Fruit fly (Drosophila melanogaster): ENCODE data around the gene ATPsyngamma.

DNA sequence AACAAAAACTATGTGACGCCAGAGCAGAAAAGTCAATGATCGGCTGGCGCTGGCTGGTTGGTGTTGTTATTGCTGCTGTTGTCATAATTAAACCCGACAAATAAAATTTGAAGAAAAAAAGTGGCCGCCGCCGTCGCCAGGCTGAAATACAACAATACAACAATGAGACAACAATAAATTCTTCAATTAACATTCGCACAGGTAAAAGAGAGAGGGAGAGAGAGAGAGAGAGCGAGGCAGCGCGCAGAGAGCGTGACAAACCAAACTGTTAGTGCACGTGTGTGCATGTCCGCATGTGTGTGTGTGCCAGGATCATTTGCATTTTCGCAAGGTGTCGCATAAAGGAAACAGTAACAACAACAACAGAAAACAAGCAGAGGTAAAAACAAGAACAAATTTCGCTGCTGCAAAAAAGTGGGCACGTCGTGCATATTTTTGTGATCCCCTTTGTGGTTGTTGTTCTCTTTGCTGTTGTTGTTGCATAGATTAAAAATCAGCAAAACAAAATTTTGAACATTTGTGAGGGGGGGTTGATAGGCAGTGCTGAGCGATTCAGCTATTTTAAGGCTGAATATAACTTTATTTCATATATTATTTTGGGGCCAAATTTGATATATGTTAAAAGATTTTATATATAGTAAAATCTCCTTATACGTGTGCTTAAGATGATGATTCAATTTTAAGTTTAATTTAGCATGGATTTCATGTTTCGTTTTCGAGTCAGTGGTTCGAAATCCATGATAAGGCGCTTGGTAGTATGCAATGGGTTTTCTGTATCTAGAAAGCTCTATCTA lies 15.5 kb upstream of the ATPsyngamma start:
- TF ChIP-seq CG7101 (tag; optimal IDR thresholded peaks at IDR 0.05) (no peak), cnc (optimal IDR thresholded peaks at IDR 0.05) (no peak), CG5204 (GFP tag; optimal IDR thresholded peaks at IDR 0.05) (no peak), ovo (GFP tag; optimal IDR thresholded peaks at IDR 0.05) (no peak), Mnt (GFP tag; optimal IDR thresholded peaks at IDR 0.05) (no peak), kay (GFP tag; ENCODE audit: borderline replicate concordance) (peak; percentile 59), Crg-1 (GFP tag; optimal IDR thresholded peaks at IDR 0.05) (no peak), Clk (GFP tag; optimal IDR thresholded peaks at IDR 0.05) (no peak), bab1 (GFP tag; optimal IDR thresholded peaks at IDR 0.05) (no peak), CG7045 (GFP tag; optimal IDR thresholded peaks at IDR 0.05) (no peak)

All from whole organism, adult.